Worm (Caenorhabditis elegans) whole organism, L2 larva: ENCODE data around the gene C34E10.10.

Source experiments
- alr-1 ChIP-seq: fragments of 150-350 bp; optimal IDR thresholded peaks from 2 replicates; lab custom pipeline; 2014; ENCODE audit warnings: missing biosample characterization, missing genetic modification characterization
- blmp-1 ChIP-seq: sonication (generic microtip); optimal IDR thresholded peaks from 2 replicates; lab custom pipeline; 2017; ENCODE audit warnings: missing genetic modification characterization, mild to moderate bottlenecking, missing compliant biosample characterization, antibody characterized with exemption, moderate library complexity; ENCODE audit not compliant: insufficient read depth
- lin-39 ChIP-seq: fragments of 150-350 bp; optimal IDR thresholded peaks from 2 replicates; lab custom pipeline; 2014; ENCODE audit warnings: missing biosample characterization, missing genetic modification reagents, missing genetic modification characterization
- lsy-2 ChIP-seq, 2 experiments: fragments of 150-350 bp in 1 of 2; sonication (generic microtip) in 1 of 2; optimal IDR thresholded peaks; 2 replicates each; lab custom pipeline; 2014 to 2017; ENCODE audit warnings: missing biosample characterization in 2 of 2, missing genetic modification characterization in 2 of 2
- nhr-237 ChIP-seq: fragments of 150-350 bp; optimal IDR thresholded peaks from 2 replicates; lab custom pipeline; 2014; ENCODE audit warnings: missing biosample characterization, missing genetic modification characterization
- skn-1 ChIP-seq: sonication (generic microtip); optimal IDR thresholded peaks from 2 replicates; lab custom pipeline; 2017; ENCODE audit warnings: missing biosample characterization, missing genetic modification characterization
- unc-39 ChIP-seq: fragments of 150-350 bp; optimal IDR thresholded peaks from 2 replicates; lab custom pipeline; 2014; ENCODE audit warnings: missing biosample characterization, missing genetic modification characterization
- zag-1 ChIP-seq: fragments of 150-350 bp; optimal IDR thresholded peaks from 2 replicates; lab custom pipeline; 2014; ENCODE audit warnings: missing biosample characterization, missing genetic modification characterization

ce11 chrIII:5221820-5222219 lies 5.9 kb downstream of the C34E10.10 start:
- TF ChIP-seq alr-1 (tag; lab: Kevin White, UChicago) (no peak), zag-1 (tag; lab: Kevin White, UChicago) (no peak), skn-1 (tag; lab: Kevin White, UChicago) (no peak), nhr-237 (no peak), unc-39 (tag; lab: Kevin White, UChicago) (no peak), lin-39 (tag; lab: Kevin White, UChicago) (no peak), blmp-1 (tag; lab: Kevin White, UChicago) (no peak), lsy-2 (tag; optimal IDR thresholded peaks at IDR 0.05; lab: Kevin White, UChicago) (no peak)
